Worm (Caenorhabditis elegans) whole organism, early embryonic: ENCODE results near the gene perm-3.

Experiments used
- B0310.2 ChIP-seq: sonication (generic microtip); optimal IDR thresholded peaks from 2 replicates; lab custom pipeline; 2016; ENCODE audit warnings: mild to moderate bottlenecking, missing genetic modification characterization, missing compliant biosample characterization
- ama-1 ChIP-seq: fragments of 150-350 bp; optimal IDR thresholded peaks from 2 replicates; lab custom pipeline; 2014
- ceh-36 ChIP-seq: sonication (generic microtip); optimal IDR thresholded peaks from 2 replicates; lab custom pipeline; 2016; ENCODE audit warnings: missing genetic modification characterization, inconsistent platforms, missing compliant biosample characterization
- hmbx-1 ChIP-seq: sonication (generic microtip); optimal IDR thresholded peaks from 2 replicates; lab custom pipeline; 2016; ENCODE audit warnings: mild to moderate bottlenecking, missing genetic modification characterization, missing compliant biosample characterization
- hmg-4 ChIP-seq: fragments of 200-800 bp; sonication (Bioruptor generic); optimal IDR thresholded peaks from 2 replicates; lab custom pipeline; 2018; ENCODE audit warnings: mild to moderate bottlenecking, missing genetic modification characterization, missing compliant biosample characterization
- hnd-1 ChIP-seq: sonication (generic microtip); optimal IDR thresholded peaks from 2 replicates; lab custom pipeline; 2016; ENCODE audit warnings: missing genetic modification characterization, missing compliant biosample characterization

- TF ChIP-seq ama-1 (lab: Kevin White, UChicago) = no peak
- TF ChIP-seq hmbx-1 (tag; lab: Kevin White, UChicago) = no peak
- no peak for TF ChIP-seq ceh-36 (tag; lab: Kevin White, UChicago)
- no peak for TF ChIP-seq B0310.2 (tag; lab: Kevin White, UChicago)
- no peak for TF ChIP-seq hnd-1 (tag; lab: Kevin White, UChicago)
- TF ChIP-seq hmg-4 = no peak
Observed at ce11 chrIV:5360533-5360932, 34.1 kb downstream of the perm-3 start, which contains the start of gene F41H10.5.
